Fruit fly (Drosophila melanogaster): ENCODE measurements around the gene eIF3g1.
A peak's percentile ranks its signal among the peaks of the same experiment; 100 is the strongest.

Gene eIF3g1

DNA sequence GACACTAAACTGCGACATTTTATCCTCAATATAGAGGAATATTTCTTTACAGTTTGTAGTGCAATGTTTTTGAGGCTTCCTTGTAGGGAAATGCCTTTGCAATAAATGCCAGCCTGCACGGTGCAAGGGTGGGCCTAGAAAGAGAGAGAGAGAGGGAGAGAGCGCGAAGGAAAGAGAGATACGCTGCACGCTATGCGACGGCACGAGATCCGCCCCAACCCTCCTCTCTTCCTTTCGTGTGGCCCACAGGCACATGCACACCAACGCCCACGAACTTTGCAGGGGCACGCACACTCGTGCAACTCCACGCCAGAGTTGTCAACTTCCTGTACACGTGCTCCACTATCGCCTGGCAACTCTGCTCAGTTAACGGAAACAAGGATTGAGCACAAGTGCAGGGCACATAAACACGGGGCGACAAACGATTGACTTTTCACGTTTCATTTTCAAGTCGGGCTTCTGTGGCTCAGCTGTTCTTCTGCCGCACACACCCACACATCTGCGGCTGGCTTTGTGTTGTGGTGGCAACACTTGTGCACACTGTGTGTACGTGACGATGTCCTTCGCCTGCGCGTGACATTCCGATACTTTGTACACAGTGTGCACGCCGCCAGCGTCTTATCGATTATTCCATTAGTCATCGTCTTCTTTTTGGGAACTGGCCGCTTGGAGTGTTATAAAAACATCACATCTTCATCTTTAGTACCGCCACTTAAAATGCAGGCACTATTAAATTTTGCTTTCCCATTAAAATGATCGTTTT lies 26.0 kb upstream of the eIF3g1 start (continued):
- TF ChIP-seq Elba2 (GFP tag; optimal IDR thresholded peaks at IDR 0.05) (no peak), CG18262 (tag; optimal IDR thresholded peaks at IDR 0.05) (no peak), CG17612 (GFP tag; IDR thresholded peaks at IDR 0.05) (no peak), HLH3B (GFP tag; IDR thresholded peaks at IDR 0.05) (no peak), Kr (GFP tag; optimal IDR thresholded peaks at IDR 0.05) (no peak), CG4282 (GFP tag; optimal IDR thresholded peaks at IDR 0.05) (no peak), schlank (tag; optimal IDR thresholded peaks at IDR 0.05) (no peak), aop (GFP tag; IDR thresholded peaks at IDR 0.05) (no peak), pzg (GFP tag; optimal IDR thresholded peaks at IDR 0.05) (peak; percentile 19), CG12744 (GFP tag; optimal IDR thresholded peaks at IDR 0.05) (no peak), Tbp (GFP tag; optimal IDR thresholded peaks at IDR 0.05) (no peak), Med (GFP tag) (peak; percentile 45), fd96Cb (tag; optimal IDR thresholded peaks at IDR 0.05) (no peak), CG10462 (GFP tag; optimal IDR thresholded peaks at IDR 0.05) (no peak), fu2 (GFP tag; optimal IDR thresholded peaks at IDR 0.05) (no peak), Dref (GFP tag; IDR thresholded peaks at IDR 0.05) (peak; percentile 44), Nf-YC (tag; optimal IDR thresholded peaks at IDR 0.05) (no peak), CG10274 (GFP tag; optimal IDR thresholded peaks at IDR 0.05) (no peak), bigmax (GFP tag; optimal IDR thresholded peaks at IDR 0.05) (no peak), stc (GFP tag; IDR thresholded peaks at IDR 0.05) (no peak), Xbp1 (GFP tag; optimal IDR thresholded peaks at IDR 0.05) (no peak), CG6813 (GFP tag; optimal IDR thresholded peaks at IDR 0.05) (no peak), vvl (GFP tag; IDR thresholded peaks at IDR 0.05) (no peak), ac (GFP tag; optimal IDR thresholded peaks at IDR 0.05) (no peak), grau (tag; optimal IDR thresholded peaks at IDR 0.05) (no peak), gt (GFP tag; IDR thresholded peaks at IDR 0.05) (no peak), CG10654 (GFP tag; optimal IDR thresholded peaks at IDR 0.05) (no peak), bab2 (GFP tag; optimal IDR thresholded peaks at IDR 0.05) (no peak), CG16813 (GFP tag; IDR thresholded peaks at IDR 0.05; ENCODE audit: partially characterized antibody) (peak; percentile 35; the same call in 2 of the 3 replicates), nau (GFP tag; optimal IDR thresholded peaks at IDR 0.05) (no peak), Vsx1 (GFP tag; optimal IDR thresholded peaks at IDR 0.05) (no peak), cas (GFP tag; IDR thresholded peaks at IDR 0.05) (no peak), gcm2 (GFP tag; optimal IDR thresholded peaks at IDR 0.05) (no peak), vnd (GFP tag; IDR thresholded peaks at IDR 0.05; ENCODE audit: partially characterized antibody) (no peak), amos (GFP tag; IDR thresholded peaks at IDR 0.05; ENCODE audit: partially characterized antibody) (peak; percentile 57), Optix (GFP tag; IDR thresholded peaks at IDR 0.05) (no peak), HmgD (GFP tag; optimal IDR thresholded peaks at IDR 0.05) (no peak), chif (GFP tag; optimal IDR thresholded peaks at IDR 0.05) (no peak), tap (tag; optimal IDR thresholded peaks at IDR 0.05) (no peak), CG16815 (GFP tag; optimal IDR thresholded peaks at IDR 0.05) (no peak), CG4404 (GFP tag; IDR thresholded peaks at IDR 0.05) (no peak), Pdp1 (GFP tag; optimal IDR thresholded peaks at IDR 0.05) (no peak), zen2 (GFP tag; IDR thresholded peaks at IDR 0.05; ENCODE audit: partially characterized antibody) (no peak), unc-4 (GFP tag; IDR thresholded peaks at IDR 0.05; ENCODE audit: partially characterized antibody) (peak; percentile 41; the same call in 1 of the 2 replicates), Eip74EF (GFP tag; optimal IDR thresholded peaks at IDR 0.05) (no peak), CG1529 (GFP tag; optimal IDR thresholded peaks at IDR 0.05) (no peak), CG2202 (tag; optimal IDR thresholded peaks at IDR 0.05) (no peak), kni (GFP tag; optimal IDR thresholded peaks at IDR 0.05) (no peak), CG10959 (GFP tag; IDR thresholded peaks at IDR 0.05) (no peak), Sry-β (GFP tag; optimal IDR thresholded peaks at IDR 0.05) (no peak)
